Worm (Caenorhabditis elegans): ENCODE data around the gene ncr-2.

- TF ChIP-seq him-1 (tag; optimal IDR thresholded peaks at IDR 0.05), result no peak
- no peak for TF ChIP-seq W03F9.2 (tag; optimal IDR thresholded peaks at IDR 0.05)
- no peak for TF ChIP-seq dao-5 (tag; optimal IDR thresholded peaks at IDR 0.05)
Measured at ce11 chrIII:8240948-8241347, 17.2 kb upstream of the ncr-2 start.

All from whole organism, L4/young adult.